Fruit fly (Drosophila melanogaster) whole organism, embryonic: ENCODE results near the gene CG14854.

Source experiments
- B-H2 ChIP-seq: fragments of 200-800 bp; sonication (Bioruptor generic); optimal IDR thresholded peaks from 2 replicates; lab custom pipeline; 2018; ENCODE audit warnings: missing biosample characterization, mild to moderate bottlenecking, missing genetic modification characterization
- CG15514 ChIP-seq: fragments of 200-800 bp; sonication (Bioruptor generic); optimal IDR thresholded peaks from 3 replicates; lab custom pipeline; 2017; ENCODE audit warnings: missing biosample characterization, missing genetic modification characterization, mild to moderate bottlenecking, moderate library complexity, missing genetic modification reagents
- CG2202 ChIP-seq: fragments of 200-800 bp; sonication (Bioruptor generic); optimal IDR thresholded peaks from 2 replicates; lab custom pipeline; 2018; ENCODE audit warnings: missing biosample characterization, mild to moderate bottlenecking, missing genetic modification characterization
- CG2712 ChIP-seq: fragments of 200-800 bp; optimal IDR thresholded peaks from 3 replicates; lab custom pipeline; 2019; ENCODE audit warnings: missing biosample characterization, mild to moderate bottlenecking, missing genetic modification characterization, moderate library complexity
- CG30020 ChIP-seq: fragments of 200-800 bp; optimal IDR thresholded peaks from 2 replicates; lab custom pipeline; 2019; ENCODE audit warnings: missing biosample characterization, mild to moderate bottlenecking, missing genetic modification characterization, moderate library complexity
- CG3065 ChIP-seq: fragments of 200-800 bp; sonication (Bioruptor generic); optimal IDR thresholded peaks from 2 replicates; lab custom pipeline; 2016; ENCODE audit warnings: missing biosample characterization, missing genetic modification characterization
- CG33213 ChIP-seq: fragments of 200-800 bp; sonication (Bioruptor generic); optimal IDR thresholded peaks from 3 replicates; lab custom pipeline; 2016; ENCODE audit warnings: missing biosample characterization, missing genetic modification characterization
- CG33557 ChIP-seq: fragments of 200-800 bp; sonication (Bioruptor generic); optimal IDR thresholded peaks from 2 replicates; lab custom pipeline; 2019; ENCODE audit warnings: missing biosample characterization, mild to moderate bottlenecking, missing genetic modification characterization, moderate library complexity
- CG6654 ChIP-seq: fragments of 200-800 bp; sonication (Bioruptor generic); optimal IDR thresholded peaks from 2 replicates; lab custom pipeline; 2017; ENCODE audit warnings: missing biosample characterization, mild to moderate bottlenecking, missing genetic modification characterization
- CG7745 ChIP-seq: fragments of 200-800 bp; sonication (Bioruptor generic); optimal IDR thresholded peaks from 2 replicates; lab custom pipeline; 2018; ENCODE audit warnings: missing biosample characterization, mild to moderate bottlenecking, missing genetic modification characterization, moderate library complexity
- CG8290 ChIP-seq, 3 experiments: fragments of 200-800 bp; sonication (Bioruptor generic); optimal IDR thresholded peaks; 2 replicates each; lab custom pipeline; 2016 to 2019; ENCODE audit warnings: missing biosample characterization in 3 of 3, missing genetic modification characterization in 3 of 3, mild to moderate bottlenecking in 2 of 3, moderate library complexity in 1 of 3
- CG8765 ChIP-seq: fragments of 200-800 bp; sonication (Bioruptor generic); IDR thresholded peaks from 2 replicates; pipeline ENCODE4 v1.3.6; 2022; ENCODE audit warnings: missing biosample characterization, missing genetic modification characterization
- CkIIα-i1 ChIP-seq: fragments of 200-800 bp; sonication (Bioruptor generic); IDR thresholded peaks from 2 replicates; pipeline ENCODE4 v1.3.6; 2022; ENCODE audit warnings: missing biosample characterization, missing genetic modification characterization
- HHEX ChIP-seq: fragments of 200-800 bp; sonication (Bioruptor generic); optimal IDR thresholded peaks from 3 replicates; lab custom pipeline; 2017; ENCODE audit warnings: missing biosample characterization, mild to moderate bottlenecking, missing genetic modification characterization, missing genetic modification reagents
- HmgZ ChIP-seq: fragments of 200-800 bp; sonication (Bioruptor generic); optimal IDR thresholded peaks from 2 replicates; lab custom pipeline; 2018; ENCODE audit warnings: missing biosample characterization, mild to moderate bottlenecking, missing genetic modification characterization
- Hr51 ChIP-seq, 2 experiments: fragments of 200-800 bp; sonication (Bioruptor generic); optimal IDR thresholded peaks; 2 replicates in 1 of 2; 3 replicates in 1 of 2; lab custom pipeline; 2016 to 2018; ENCODE audit warnings: missing biosample characterization in 2 of 2, missing genetic modification characterization in 2 of 2, mild to moderate bottlenecking in 1 of 2, moderate library complexity in 1 of 2
- NC2β ChIP-seq: fragments of 200-800 bp; sonication (Bioruptor generic); optimal IDR thresholded peaks from 2 replicates; lab custom pipeline; 2016; ENCODE audit warnings: missing biosample characterization, missing genetic modification characterization
- Nf-YA ChIP-seq: fragments of 200-800 bp; sonication (Bioruptor generic); IDR thresholded peaks from 2 replicates; pipeline ENCODE4 v1.3.6; 2022; ENCODE audit warnings: missing biosample characterization, missing genetic modification characterization
- Opbp ChIP-seq: fragments of 200-800 bp; sonication (Bioruptor generic); IDR thresholded peaks from 3 replicates; pipeline ENCODE4 v1.3.6; 2022; ENCODE audit warnings: missing biosample characterization, missing genetic modification characterization; ENCODE audit not compliant: partially characterized antibody
- Rx ChIP-seq: fragments of 200-800 bp; sonication (Bioruptor generic); IDR thresholded peaks from 2 replicates; pipeline ENCODE4 v1.3.6; 2022; ENCODE audit warnings: missing biosample characterization, missing genetic modification characterization
- Sox102F ChIP-seq: fragments of 200-800 bp; sonication (Bioruptor generic); optimal IDR thresholded peaks from 2 replicates; lab custom pipeline; 2018; ENCODE audit warnings: missing biosample characterization, mild to moderate bottlenecking, missing genetic modification characterization, moderate library complexity
- Taf1 ChIP-seq: fragments of 200-800 bp; sonication (Bioruptor generic); IDR thresholded peaks from 2 replicates; pipeline ENCODE4 v1.3.6; 2022; ENCODE audit warnings: missing biosample characterization, missing genetic modification characterization
- Xrp1 ChIP-seq: fragments of 200-800 bp; sonication (Bioruptor generic); IDR thresholded peaks from 2 replicates; pipeline ENCODE4 v1.3.6; 2022; ENCODE audit warnings: missing biosample characterization, missing genetic modification characterization
- cad ChIP-seq: fragments of >200 bp; optimal IDR thresholded peaks from 2 replicates; lab custom pipeline; 2017; ENCODE audit warnings: missing biosample characterization, missing genetic modification characterization
- dan ChIP-seq: fragments of 200-800 bp; sonication (Bioruptor generic); IDR thresholded peaks from 2 replicates; pipeline ENCODE4 v1.3.6; 2022; ENCODE audit warnings: missing biosample characterization, missing genetic modification characterization
- dmrt11E ChIP-seq: fragments of 200-800 bp; sonication (Bioruptor generic); optimal IDR thresholded peaks from 3 replicates; lab custom pipeline; 2018; ENCODE audit warnings: missing biosample characterization, mild to moderate bottlenecking, missing genetic modification characterization, moderate library complexity
- fd3F ChIP-seq: fragments of 200-800 bp; sonication (Bioruptor generic); optimal IDR thresholded peaks from 2 replicates; lab custom pipeline; 2018; ENCODE audit warnings: missing biosample characterization, mild to moderate bottlenecking, missing genetic modification characterization, moderate library complexity
- gcm2 ChIP-seq: fragments of 200-800 bp; sonication (Bioruptor generic); optimal IDR thresholded peaks from 2 replicates; lab custom pipeline; 2016; ENCODE audit warnings: missing biosample characterization, missing genetic modification characterization
- grn ChIP-seq: fragments of 200-800 bp; sonication (Bioruptor generic); optimal IDR thresholded peaks from 3 replicates; lab custom pipeline; 2017; ENCODE audit warnings: missing biosample characterization, missing genetic modification characterization
- gsb ChIP-seq: fragments of 200-800 bp; sonication (Bioruptor generic); IDR thresholded peaks from 2 replicates; pipeline ENCODE4 v1.3.6; 2022; ENCODE audit warnings: missing biosample characterization, missing genetic modification characterization
- hbn ChIP-seq: fragments of 200-800 bp; sonication (Bioruptor generic); IDR thresholded peaks from 2 replicates; pipeline ENCODE4 v1.3.6; 2022; ENCODE audit warnings: missing biosample characterization, missing genetic modification characterization; ENCODE audit not compliant: partially characterized antibody
- her ChIP-seq: fragments of 200-800 bp; sonication (Bioruptor generic); optimal IDR thresholded peaks from 2 replicates; lab custom pipeline; 2016; ENCODE audit warnings: missing biosample characterization, missing genetic modification characterization
- jing ChIP-seq: fragments of 200-800 bp; sonication (Bioruptor generic); optimal IDR thresholded peaks from 2 replicates; lab custom pipeline; 2018; ENCODE audit warnings: missing biosample characterization, mild to moderate bottlenecking, missing genetic modification characterization
- kay ChIP-seq: fragments of 200-800 bp; sonication (Bioruptor generic); optimal IDR thresholded peaks from 2 replicates; lab custom pipeline; 2016; ENCODE audit warnings: missing biosample characterization, missing genetic modification characterization
- lilli ChIP-seq: fragments of 200-800 bp; sonication (Bioruptor generic); optimal IDR thresholded peaks from 3 replicates; lab custom pipeline; 2016; ENCODE audit warnings: missing biosample characterization, missing genetic modification characterization
- oc ChIP-seq: fragments of 200-800 bp; sonication (Bioruptor generic); optimal IDR thresholded peaks from 2 replicates; lab custom pipeline; 2018; ENCODE audit warnings: missing biosample characterization, mild to moderate bottlenecking, missing genetic modification characterization, moderate library complexity
- onecut ChIP-seq: fragments of 200-800 bp; sonication (Bioruptor generic); IDR thresholded peaks from 2 replicates; pipeline ENCODE4 v1.3.6; 2022; ENCODE audit warnings: missing biosample characterization, missing genetic modification characterization
- otp ChIP-seq: fragments of 200-800 bp; sonication (Bioruptor generic); IDR thresholded peaks from 3 replicates; pipeline ENCODE4, ENCODE4 v1.3.6; 2022; ENCODE audit warnings: missing biosample characterization, missing genetic modification characterization
- pb ChIP-seq: fragments of 200-800 bp; sonication (Bioruptor generic); optimal IDR thresholded peaks from 3 replicates; lab custom pipeline; 2016; ENCODE audit warnings: missing biosample characterization, missing genetic modification characterization
- prd ChIP-seq, 3 experiments: fragments of >200 bp in 2 of 3; fragments of 200-800 bp in 1 of 3; sonication (Bioruptor generic) in 1 of 3; optimal IDR thresholded peaks in 2 of 3; IDR thresholded peaks in 1 of 3; 2 replicates in 2 of 3; 3 replicates in 1 of 3; pipeline versions ENCODE4 v1.3.6 to Lab custom; 2017 to 2022; ENCODE audit warnings: missing biosample characterization in 1 of 3, missing genetic modification characterization in 1 of 3
- sd ChIP-seq: fragments of 200-800 bp; sonication (Bioruptor generic); optimal IDR thresholded peaks from 3 replicates; lab custom pipeline; 2018; ENCODE audit warnings: missing biosample characterization, mild to moderate bottlenecking, missing genetic modification characterization, moderate library complexity
- slp2 ChIP-seq: fragments of 200-800 bp; sonication (Bioruptor generic); optimal IDR thresholded peaks from 2 replicates; lab custom pipeline; 2016; ENCODE audit warnings: missing biosample characterization, missing genetic modification characterization
- sqz ChIP-seq: fragments of 200-800 bp; sonication (Bioruptor generic); optimal IDR thresholded peaks from 3 replicates; lab custom pipeline; 2018; ENCODE audit warnings: missing biosample characterization, mild to moderate bottlenecking, missing genetic modification characterization
- ssp ChIP-seq: fragments of 200-800 bp; sonication (Bioruptor generic); IDR thresholded peaks from 2 replicates; pipeline ENCODE4 v1.3.6; 2022; ENCODE audit warnings: missing biosample characterization, missing genetic modification characterization
- stc ChIP-seq: fragments of 200-800 bp; sonication (Bioruptor generic); IDR thresholded peaks from 2 replicates; pipeline ENCODE4 v1.3.6; 2022; ENCODE audit warnings: missing biosample characterization, missing genetic modification characterization
- tup ChIP-seq: fragments of 200-800 bp; sonication (Bioruptor generic); optimal IDR thresholded peaks from 2 replicates; lab custom pipeline; 2016; ENCODE audit warnings: missing biosample characterization, mild to moderate bottlenecking, missing genetic modification characterization, moderate library complexity
- zen2 ChIP-seq: fragments of 200-800 bp; sonication (Bioruptor generic); IDR thresholded peaks from 3 replicates; pipeline ENCODE4 v1.3.6; 2022; ENCODE audit warnings: missing biosample characterization, missing genetic modification characterization; ENCODE audit not compliant: partially characterized antibody
- zfh1 ChIP-seq: fragments of 200-800 bp; sonication (Bioruptor generic); IDR thresholded peaks from 3 replicates; pipeline ENCODE4 v1.3.6; 2022; ENCODE audit warnings: missing biosample characterization, missing genetic modification characterization

CG14854 gene

DNA sequence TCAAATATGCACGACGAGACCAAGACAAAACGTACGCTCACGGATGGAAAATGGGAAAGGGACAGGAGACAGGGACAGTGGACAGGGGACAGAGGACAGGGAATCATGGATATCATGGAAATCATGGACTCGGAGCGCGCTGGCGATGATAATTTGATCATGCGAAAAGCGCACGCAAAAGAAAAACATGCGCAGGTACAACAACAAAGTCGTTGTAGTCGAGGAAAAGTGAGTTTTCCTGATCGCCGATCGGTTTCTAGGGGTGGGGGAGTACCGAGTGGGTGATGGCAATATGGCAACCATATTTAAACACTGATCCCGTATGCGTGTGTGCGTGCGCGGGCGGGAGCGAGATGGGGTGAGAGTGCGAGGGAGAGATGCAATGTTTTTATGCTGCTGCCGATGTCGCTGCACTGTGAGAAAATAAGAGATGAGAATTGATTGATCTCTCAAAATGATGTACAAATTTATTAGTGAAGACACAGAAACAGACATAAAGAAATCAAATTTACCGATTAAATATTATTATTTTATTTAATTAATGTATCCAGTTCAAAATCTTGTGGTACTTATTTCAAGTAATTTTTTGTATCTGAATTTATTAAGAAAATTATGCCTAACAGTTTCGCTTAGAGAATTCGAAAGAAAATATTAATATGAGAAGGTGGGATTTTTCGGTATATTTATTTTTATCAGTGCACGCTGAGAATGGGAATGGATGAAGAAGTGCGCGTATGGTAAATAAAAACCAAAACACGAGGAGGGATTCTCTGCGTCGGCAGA, 31.1 kb upstream of the CG14854 start (continued):
- TF ChIP-seq hbn (GFP tag; lab: Robert Waterston, UW), result no peak
- no peak for TF ChIP-seq CkIIα-i1 (GFP tag; lab: Robert Waterston, UW)
- TF ChIP-seq grn (GFP tag; lab: Kevin White, UChicago), result no peak
- TF ChIP-seq Opbp (GFP tag; lab: Robert Waterston, UW), result no peak
- peak; percentile 1 for TF ChIP-seq NC2β (GFP tag; lab: Kevin White, UChicago)
- TF ChIP-seq tup, result no peak
- TF ChIP-seq otp (GFP tag; lab: Robert Waterston, UW), result peak; percentile 77; the same call in 2 of the 3 replicates
- peak; percentile 6 for TF ChIP-seq slp2 (GFP tag; lab: Kevin White, UChicago)
- TF ChIP-seq Taf1 (GFP tag; lab: Robert Waterston, UW), result no peak
- peak; percentile 75 for TF ChIP-seq CG7745
- TF ChIP-seq dan (GFP tag; lab: Robert Waterston, UW), result peak; percentile 73
- peak; percentile 88 for TF ChIP-seq Sox102F
- peak; percentile 62 for TF ChIP-seq kay (GFP tag; lab: Kevin White, UChicago)
- peak; percentile 72 for TF ChIP-seq HHEX (GFP tag; lab: Kevin White, UChicago)
- TF ChIP-seq Hr51 (GFP tag; optimal IDR thresholded peaks at IDR 0.05; lab: Kevin White, UChicago), result peak in 1 of 2 experiments; percentile 82
- peak; percentile 93 for TF ChIP-seq Xrp1 (GFP tag; lab: Robert Waterston, UW)
- peak; percentile 74 for TF ChIP-seq oc (tag; lab: Kevin White, UChicago)
- peak; percentile 33; the same call in 1 of the 2 replicates for TF ChIP-seq Nf-YA (GFP tag; lab: Robert Waterston, UW)
- TF ChIP-seq zen2, result no peak
- no peak for TF ChIP-seq prd (optimal IDR thresholded peaks at IDR 0.05; lab: Kevin White, UChicago)
- peak; percentile 90 for TF ChIP-seq prd (GFP tag; IDR thresholded peaks at IDR 0.05; lab: Robert Waterston, UW)
- TF ChIP-seq HmgZ (tag; lab: Kevin White, UChicago), result peak; percentile 1
- TF ChIP-seq CG30020 (tag; lab: Kevin White, UChicago), result peak; percentile 73
- TF ChIP-seq jing (GFP tag; lab: Kevin White, UChicago), result peak; percentile 57
- TF ChIP-seq CG33213, result no peak
- TF ChIP-seq ssp, result peak; percentile 73
- TF ChIP-seq CG2712, result peak; percentile 98
- peak; percentile 40 for TF ChIP-seq sd (tag; lab: Kevin White, UChicago)
- TF ChIP-seq stc, result peak; percentile 76
- TF ChIP-seq lilli (GFP tag; lab: Kevin White, UChicago), result peak; percentile 29
- peak; percentile 78 for TF ChIP-seq CG8765 (GFP tag; lab: Robert Waterston, UW)
- TF ChIP-seq pb (GFP tag; lab: Kevin White, UChicago), result no peak
- no peak for TF ChIP-seq gcm2 (GFP tag; lab: Kevin White, UChicago)
- TF ChIP-seq CG15514 (GFP tag; lab: Kevin White, UChicago), result no peak
- peak; percentile 8 for TF ChIP-seq fd3F
- peak; percentile 62 for TF ChIP-seq CG6654 (GFP tag; lab: Kevin White, UChicago)
- TF ChIP-seq CG2202 (tag; lab: Kevin White, UChicago), result peak; percentile 91
- TF ChIP-seq CG3065 (GFP tag; lab: Kevin White, UChicago), result no peak
- no peak for TF ChIP-seq B-H2 (GFP tag; lab: Kevin White, UChicago)
- no peak for TF ChIP-seq her (GFP tag; lab: Kevin White, UChicago)
- peak; percentile 79 for TF ChIP-seq sqz (GFP tag; lab: Kevin White, UChicago)
- TF ChIP-seq onecut (GFP tag; lab: Robert Waterston, UW), result peak; percentile 65
- TF ChIP-seq Rx, result no peak
- TF ChIP-seq gsb (GFP tag; lab: Robert Waterston, UW), result no peak
- TF ChIP-seq CG33557, result peak; percentile 98
- no peak for TF ChIP-seq cad (GFP tag; lab: Kevin White, UChicago)
- TF ChIP-seq dmrt11E (tag; lab: Kevin White, UChicago), result peak; percentile 99
- TF ChIP-seq CG8290 (GFP tag; optimal IDR thresholded peaks at IDR 0.05; lab: Kevin White, UChicago), result peak; percentile 77
- TF ChIP-seq CG8290 (tag; optimal IDR thresholded peaks at IDR 0.05; lab: Kevin White, UChicago), result peak in 1 of 2 experiments; percentile 77
- TF ChIP-seq zfh1, result peak; percentile 80; the same call in 2 of the 3 replicates
